Worm (Caenorhabditis elegans): ENCODE results near the gene amt-4.

DNA sequence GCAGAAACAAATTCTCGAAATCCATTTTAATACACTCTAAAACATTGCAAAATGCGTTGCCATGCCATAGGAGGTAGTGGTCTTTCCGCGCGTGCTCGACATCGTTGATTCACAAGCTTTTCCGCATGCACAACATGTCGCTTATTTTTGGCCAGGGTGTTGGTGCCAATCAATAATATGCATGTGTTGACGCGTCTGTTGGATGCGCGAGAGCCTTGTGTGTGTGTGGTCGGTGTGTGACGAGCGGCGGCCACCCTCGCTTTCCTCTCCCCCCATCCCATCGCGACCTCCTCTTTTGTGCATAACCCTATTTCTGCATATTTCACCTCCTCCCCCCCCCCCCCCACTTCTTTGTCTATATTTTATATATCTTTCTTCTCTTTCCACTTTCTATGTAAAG, 11.2 kb downstream of the amt-4 start:
- TF ChIP-seq pqm-1 (tag; optimal IDR thresholded peaks at IDR 0.05) = no peak
- no peak for TF ChIP-seq unc-62 (GFP tag; optimal IDR thresholded peaks at IDR 0.05)
- TF ChIP-seq nhr-237 (tag; optimal IDR thresholded peaks at IDR 0.05) = no peak
- no peak for TF ChIP-seq ztf-11 (tag; optimal IDR thresholded peaks at IDR 0.05)

Measured in whole organism, L3 larva.